Worm (Caenorhabditis elegans) whole organism, L1 larva: ENCODE measurements around the gene str-226.

Experiments used
- ceh-90 ChIP-seq: sonication (generic microtip); optimal IDR thresholded peaks from 2 replicates; lab custom pipeline; 2016; ENCODE audit warnings: missing genetic modification characterization, missing compliant biosample characterization
- ces-1 ChIP-seq: fragments of 150-350 bp; optimal IDR thresholded peaks from 2 replicates; lab custom pipeline; 2014; ENCODE audit warnings: missing biosample characterization, missing genetic modification reagents, missing genetic modification characterization
- jun-1 ChIP-seq: fragments of 150-350 bp; optimal IDR thresholded peaks from 2 replicates; lab custom pipeline; 2014; ENCODE audit warnings: missing biosample characterization, missing genetic modification reagents, missing genetic modification characterization
- mab-9 ChIP-seq: fragments of 200-800 bp; sonication (Bioruptor generic); IDR thresholded peaks from 2 replicates; pipeline ENCODE4 v1.3.6; 2022; ENCODE audit warnings: missing genetic modification reagents, missing genetic modification characterization, missing compliant biosample characterization
- nhr-90 ChIP-seq: sonication (generic microtip); optimal IDR thresholded peaks from 2 replicates; lab custom pipeline; 2016; ENCODE audit warnings: mild to moderate bottlenecking, missing genetic modification characterization, missing compliant biosample characterization; ENCODE audit not compliant: poor library complexity
- pax-3 ChIP-seq: fragments of 200-800 bp; sonication (Bioruptor generic); optimal IDR thresholded peaks from 2 replicates; lab custom pipeline; 2018; ENCODE audit warnings: mild to moderate bottlenecking, missing genetic modification characterization, moderate library complexity, missing compliant biosample characterization
- rnt-1 ChIP-seq: sonication (generic microtip); optimal IDR thresholded peaks from 2 replicates; lab custom pipeline; 2016; ENCODE audit warnings: mild to moderate bottlenecking, missing genetic modification characterization, moderate library complexity, missing compliant biosample characterization
- sox-4 ChIP-seq: sonication (generic microtip); optimal IDR thresholded peaks from 2 replicates; lab custom pipeline; 2016; ENCODE audit warnings: missing genetic modification characterization, missing compliant biosample characterization
- sup-37 ChIP-seq: fragments of 200-800 bp; sonication (Bioruptor generic); optimal IDR thresholded peaks from 2 replicates; lab custom pipeline; 2018; ENCODE audit warnings: mild to moderate bottlenecking, missing genetic modification characterization, missing compliant biosample characterization
- unc-86 ChIP-seq: sonication (generic microtip); optimal IDR thresholded peaks from 2 replicates; lab custom pipeline; 2016; ENCODE audit warnings: missing genetic modification characterization, missing compliant biosample characterization
- vab-15 ChIP-seq: sonication (generic microtip); optimal IDR thresholded peaks from 2 replicates; lab custom pipeline; 2017; ENCODE audit warnings: missing genotype, mild to moderate bottlenecking, missing genetic modification characterization, missing compliant biosample characterization
- ztf-11 ChIP-seq, 2 experiments: sonication (generic microtip); optimal IDR thresholded peaks; 2 replicates each; lab custom pipeline; 2016 to 2017; ENCODE audit warnings: missing genetic modification characterization in 2 of 2, missing biosample characterization in 1 of 2, missing compliant biosample characterization in 1 of 2

- TF ChIP-seq jun-1 (tag; lab: Kevin White, UChicago): no peak
- TF ChIP-seq unc-86: no peak
- TF ChIP-seq sup-37: no peak
- no peak for TF ChIP-seq sox-4 (tag; lab: Kevin White, UChicago)
- no peak for TF ChIP-seq ceh-90 (tag; lab: Kevin White, UChicago)
- TF ChIP-seq ces-1 (GFP tag; lab: Kevin White, UChicago): no peak
- no peak for TF ChIP-seq ztf-11 (tag; optimal IDR thresholded peaks at IDR 0.05; lab: Kevin White, UChicago)
- TF ChIP-seq nhr-90 (tag; lab: Kevin White, UChicago): no peak
- no peak for TF ChIP-seq mab-9 (GFP tag; lab: Robert Waterston, UW)
- TF ChIP-seq vab-15: no peak
- no peak for TF ChIP-seq pax-3 (tag; lab: Kevin White, UChicago)
- TF ChIP-seq rnt-1 (tag; lab: Kevin White, UChicago): no peak
Observed at ce11 chrV:3538307-3538706, 25.8 kb downstream of the str-226 start, which contains the start of gene nhr-93.
